Fruit fly (Drosophila melanogaster) whole organism, embryonic: ENCODE measurements around the gene CG12056.
A peak's percentile ranks its signal among the peaks of the same experiment; 100 is the strongest.

ENCODE experiments used
- Bdp1 ChIP-seq: fragments of 200-800 bp; sonication (Bioruptor generic); optimal IDR thresholded peaks from 3 replicates; lab custom pipeline; 2016; ENCODE audit warnings: missing biosample characterization, missing genetic modification characterization
- CG10209 ChIP-seq: fragments of 200-800 bp; sonication (Bioruptor generic); optimal IDR thresholded peaks from 3 replicates; lab custom pipeline; 2017; ENCODE audit warnings: missing biosample characterization, mild to moderate bottlenecking, missing genetic modification characterization, missing genetic modification reagents
- CG11085 ChIP-seq: fragments of 200-800 bp; sonication (Bioruptor generic); IDR thresholded peaks from 2 replicates; pipeline ENCODE4 v1.3.6; 2022; ENCODE audit warnings: missing biosample characterization, missing genetic modification characterization
- CG11093 ChIP-seq: fragments of 200-800 bp; sonication (Bioruptor generic); IDR thresholded peaks from 3 replicates; pipeline ENCODE4 v1.3.6; 2022; ENCODE audit warnings: missing biosample characterization, missing genetic modification characterization
- CG12155 ChIP-seq: fragments of 200-800 bp; sonication (Bioruptor generic); optimal IDR thresholded peaks from 3 replicates; lab custom pipeline; 2016; ENCODE audit warnings: missing biosample characterization, missing genetic modification characterization
- CG13287 ChIP-seq: fragments of 200-800 bp; sonication (Bioruptor generic); IDR thresholded peaks from 2 replicates; pipeline ENCODE4 v1.3.6; 2022; ENCODE audit warnings: missing biosample characterization, missing genetic modification characterization; ENCODE audit not compliant: partially characterized antibody
- CG13424 ChIP-seq: fragments of 200-800 bp; sonication (Bioruptor generic); optimal IDR thresholded peaks from 2 replicates; lab custom pipeline; 2019; ENCODE audit warnings: missing biosample characterization, mild to moderate bottlenecking, missing genetic modification characterization, moderate library complexity
- CG14050 ChIP-seq: fragments of 200-800 bp; sonication (Bioruptor generic); IDR thresholded peaks from 3 replicates; pipeline ENCODE4 v1.3.6; 2022; ENCODE audit warnings: missing biosample characterization, missing genetic modification characterization
- CG15514 ChIP-seq: fragments of 200-800 bp; sonication (Bioruptor generic); optimal IDR thresholded peaks from 3 replicates; lab custom pipeline; 2017; ENCODE audit warnings: missing biosample characterization, missing genetic modification characterization, mild to moderate bottlenecking, moderate library complexity, missing genetic modification reagents
- CG18764 ChIP-seq: fragments of 200-800 bp; sonication (Bioruptor generic); optimal IDR thresholded peaks from 3 replicates; lab custom pipeline; 2016; ENCODE audit warnings: missing biosample characterization, missing genetic modification characterization
- CG3995 ChIP-seq: fragments of 200-800 bp; sonication (Bioruptor generic); optimal IDR thresholded peaks from 3 replicates; lab custom pipeline; 2016; ENCODE audit warnings: missing biosample characterization, missing genetic modification characterization
- CG4404 ChIP-seq: fragments of 200-800 bp; sonication (Bioruptor generic); IDR thresholded peaks from 2 replicates; pipeline ENCODE4 v1.3.6; 2022; ENCODE audit warnings: missing biosample characterization, missing genetic modification characterization
- CG4707 ChIP-seq: fragments of 200-800 bp; sonication (Bioruptor generic); optimal IDR thresholded peaks from 2 replicates; lab custom pipeline; 2018; ENCODE audit warnings: missing biosample characterization, mild to moderate bottlenecking, missing genetic modification characterization, moderate library complexity
- CG7271 ChIP-seq: fragments of 200-800 bp; sonication (Bioruptor generic); optimal IDR thresholded peaks from 2 replicates; lab custom pipeline; 2018; ENCODE audit warnings: missing biosample characterization, mild to moderate bottlenecking, missing genetic modification characterization, moderate library complexity
- CG7357 ChIP-seq: fragments of 200-800 bp; sonication (Bioruptor generic); IDR thresholded peaks from 3 replicates; pipeline ENCODE4 v1.3.6; 2022; ENCODE audit warnings: missing biosample characterization, missing genetic modification characterization
- CG8765 ChIP-seq: fragments of 200-800 bp; sonication (Bioruptor generic); IDR thresholded peaks from 2 replicates; pipeline ENCODE4 v1.3.6; 2022; ENCODE audit warnings: missing biosample characterization, missing genetic modification characterization
- CG9727 ChIP-seq: fragments of 200-800 bp; sonication (Bioruptor generic); optimal IDR thresholded peaks from 3 replicates; lab custom pipeline; 2017; ENCODE audit warnings: missing biosample characterization, mild to moderate bottlenecking, missing genetic modification characterization
- CG9876 ChIP-seq: fragments of 200-800 bp; sonication (Bioruptor generic); optimal IDR thresholded peaks from 2 replicates; lab custom pipeline; 2016; ENCODE audit warnings: missing biosample characterization, missing genetic modification characterization
- Deaf1 ChIP-seq: fragments of 200-800 bp; optimal IDR thresholded peaks from 3 replicates; lab custom pipeline; 2019; ENCODE audit warnings: missing biosample characterization, mild to moderate bottlenecking, missing genetic modification characterization, moderate library complexity
- Fer2 ChIP-seq: fragments of 200-800 bp; sonication (Bioruptor generic); optimal IDR thresholded peaks from 2 replicates; lab custom pipeline; 2018; ENCODE audit warnings: missing biosample characterization, mild to moderate bottlenecking, missing genetic modification characterization, moderate library complexity
- Hand ChIP-seq: fragments of 200-800 bp; sonication (Bioruptor generic); optimal IDR thresholded peaks from 2 replicates; lab custom pipeline; 2017; ENCODE audit warnings: mild to moderate bottlenecking, missing biosample characterization, missing genetic modification reagents, missing genetic modification characterization
- Hey ChIP-seq: fragments of 200-800 bp; sonication (Bioruptor generic); optimal IDR thresholded peaks from 3 replicates; lab custom pipeline; 2018; ENCODE audit warnings: missing biosample characterization, mild to moderate bottlenecking, missing genetic modification characterization
- Hr51 ChIP-seq, 2 experiments: fragments of 200-800 bp; sonication (Bioruptor generic); optimal IDR thresholded peaks; 2 replicates in 1 of 2; 3 replicates in 1 of 2; lab custom pipeline; 2016 to 2018; ENCODE audit warnings: missing biosample characterization in 2 of 2, missing genetic modification characterization in 2 of 2, mild to moderate bottlenecking in 1 of 2, moderate library complexity in 1 of 2
- Lpt ChIP-seq: fragments of >200 bp; optimal IDR thresholded peaks from 2 replicates; lab custom pipeline; 2018; ENCODE audit warnings: missing biosample characterization, missing genetic modification characterization
- MESR4 ChIP-seq: fragments of 200-800 bp; sonication (Bioruptor generic); optimal IDR thresholded peaks from 2 replicates; lab custom pipeline; 2018; ENCODE audit warnings: missing biosample characterization, mild to moderate bottlenecking, missing genetic modification characterization, moderate library complexity
- Oli ChIP-seq: fragments of 200-800 bp; sonication (Bioruptor generic); optimal IDR thresholded peaks from 2 replicates; lab custom pipeline; 2018; ENCODE audit warnings: missing biosample characterization, mild to moderate bottlenecking, missing genetic modification characterization, moderate library complexity
- Ssrp ChIP-seq: fragments of 200-800 bp; sonication (Bioruptor generic); optimal IDR thresholded peaks from 2 replicates; lab custom pipeline; 2018; ENCODE audit warnings: missing biosample characterization, mild to moderate bottlenecking, missing genetic modification characterization, moderate library complexity
- Stat92E ChIP-seq, 3 experiments: fragments of >200 bp in 2 of 3; fragments of 200-800 bp in 1 of 3; sonication (Bioruptor generic) in 1 of 3; optimal IDR thresholded peaks; 2 replicates each; lab custom pipeline; 2017 to 2019; ENCODE audit warnings: missing biosample characterization in 3 of 3, missing genetic modification characterization in 3 of 3, mild to moderate bottlenecking in 1 of 3, moderate library complexity in 1 of 3
- YL-1 ChIP-seq: fragments of 200-800 bp; sonication (Bioruptor generic); optimal IDR thresholded peaks from 3 replicates; lab custom pipeline; 2017; ENCODE audit warnings: missing biosample characterization, mild to moderate bottlenecking, missing genetic modification characterization
- ato ChIP-seq: fragments of 200-800 bp; sonication (Bioruptor generic); IDR thresholded peaks from 2 replicates; pipeline ENCODE4 v1.3.6; 2022; ENCODE audit warnings: missing biosample characterization, missing genetic modification characterization; ENCODE audit not compliant: partially characterized antibody
- az2 ChIP-seq: fragments of 200-800 bp; sonication (Bioruptor generic); optimal IDR thresholded peaks from 3 replicates; lab custom pipeline; 2016; ENCODE audit warnings: missing biosample characterization, missing genetic modification characterization
- cad ChIP-seq: fragments of >200 bp; optimal IDR thresholded peaks from 2 replicates; lab custom pipeline; 2017; ENCODE audit warnings: missing biosample characterization, missing genetic modification characterization
- cas ChIP-seq: fragments of 200-800 bp; sonication (Bioruptor generic); IDR thresholded peaks from 2 replicates; pipeline ENCODE4 v1.3.6; 2022; ENCODE audit warnings: missing biosample characterization, missing genetic modification characterization
- cg ChIP-seq: fragments of 200-800 bp; sonication (Bioruptor generic); optimal IDR thresholded peaks from 3 replicates; lab custom pipeline; 2019; ENCODE audit warnings: missing biosample characterization, mild to moderate bottlenecking, missing genetic modification characterization, moderate library complexity
- gsb-n ChIP-seq: fragments of 200-800 bp; sonication (Bioruptor generic); optimal IDR thresholded peaks from 3 replicates; lab custom pipeline; 2018; ENCODE audit warnings: missing biosample characterization, mild to moderate bottlenecking, missing genetic modification characterization
- jigr1 ChIP-seq: fragments of 200-800 bp; sonication (Bioruptor generic); IDR thresholded peaks from 3 replicates; pipeline ENCODE4 v1.3.6; 2022; ENCODE audit warnings: missing biosample characterization, missing genetic modification characterization
- klu ChIP-seq: fragments of 200-800 bp; sonication (Bioruptor generic); IDR thresholded peaks from 2 replicates; pipeline ENCODE4 v1.3.6; 2022; ENCODE audit warnings: missing biosample characterization, missing genetic modification characterization
- maf-S ChIP-seq: fragments of 200-800 bp; sonication (Bioruptor generic); optimal IDR thresholded peaks from 2 replicates; lab custom pipeline; 2016; ENCODE audit warnings: missing biosample characterization, missing genetic modification characterization
- mirr ChIP-seq: fragments of 200-800 bp; sonication (Bioruptor generic); optimal IDR thresholded peaks from 3 replicates; lab custom pipeline; 2018; ENCODE audit warnings: missing biosample characterization, mild to moderate bottlenecking, missing genetic modification characterization
- nau ChIP-seq: fragments of 200-800 bp; sonication (Bioruptor generic); optimal IDR thresholded peaks from 3 replicates; lab custom pipeline; 2017; ENCODE audit warnings: missing biosample characterization, mild to moderate bottlenecking, missing genetic modification characterization, missing genetic modification reagents
- repo ChIP-seq: fragments of 200-800 bp; sonication (Bioruptor generic); optimal IDR thresholded peaks from 2 replicates; lab custom pipeline; 2016; ENCODE audit warnings: missing biosample characterization, missing genetic modification characterization
- seq ChIP-seq: fragments of 200-800 bp; sonication (Bioruptor generic); IDR thresholded peaks from 2 replicates; pipeline ENCODE4 v1.3.6; 2022; ENCODE audit warnings: missing biosample characterization, missing genetic modification characterization
- sna ChIP-seq: fragments of 200-800 bp; sonication (Bioruptor generic); IDR thresholded peaks from 2 replicates; pipeline ENCODE4 v1.3.6; 2022; ENCODE audit warnings: missing biosample characterization, missing genetic modification characterization; ENCODE audit not compliant: partially characterized antibody
- vnd ChIP-seq: fragments of 200-800 bp; sonication (Bioruptor generic); IDR thresholded peaks from 3 replicates; pipeline ENCODE4 v1.3.6; 2022; ENCODE audit warnings: missing biosample characterization, missing genetic modification characterization; ENCODE audit not compliant: partially characterized antibody
- wdn ChIP-seq: fragments of 200-800 bp; sonication (Bioruptor generic); IDR thresholded peaks from 2 replicates; pipeline ENCODE4 v1.3.6; 2022; ENCODE audit warnings: missing biosample characterization, missing genetic modification characterization
- wek ChIP-seq: fragments of 200-800 bp; sonication (Bioruptor generic); optimal IDR thresholded peaks from 3 replicates; lab custom pipeline; 2018; ENCODE audit warnings: missing biosample characterization, mild to moderate bottlenecking, missing genetic modification characterization, moderate library complexity
- zfh1 ChIP-seq: fragments of 200-800 bp; sonication (Bioruptor generic); IDR thresholded peaks from 3 replicates; pipeline ENCODE4 v1.3.6; 2022; ENCODE audit warnings: missing biosample characterization, missing genetic modification characterization
- zfh2 ChIP-seq: fragments of 200-800 bp; sonication (Bioruptor generic); optimal IDR thresholded peaks from 2 replicates; lab custom pipeline; 2016; ENCODE audit warnings: missing biosample characterization, missing genetic modification characterization

The CG12056 gene

dm6 chrX:9155134-9155533 is 37.3 kb upstream of the CG12056 start (continued):
- TF ChIP-seq Stat92E (GFP tag; optimal IDR thresholded peaks at IDR 0.05; lab: Kevin White, UChicago), result no peak
- peak; percentile 4 for TF ChIP-seq CG3995 (GFP tag; lab: Kevin White, UChicago)
- TF ChIP-seq CG7271, result no peak
- peak; percentile 23 for TF ChIP-seq Fer2 (tag; lab: Kevin White, UChicago)
- no peak for TF ChIP-seq vnd (GFP tag; lab: Robert Waterston, UW)
- peak; percentile 9 for TF ChIP-seq gsb-n (tag; lab: Kevin White, UChicago)
- no peak for TF ChIP-seq CG11085 (GFP tag; lab: Robert Waterston, UW)
- TF ChIP-seq zfh1 (GFP tag; lab: Robert Waterston, UW), result no peak
- peak; percentile 49 for TF ChIP-seq Ssrp (tag; lab: Kevin White, UChicago)
- peak in 1 of 2 experiments; percentile 66 for TF ChIP-seq Hr51 (GFP tag; optimal IDR thresholded peaks at IDR 0.05; lab: Kevin White, UChicago)
- no peak for TF ChIP-seq nau (GFP tag; lab: Kevin White, UChicago)
- no peak for TF ChIP-seq Bdp1
- no peak; the same call in 2 of the 3 replicates for TF ChIP-seq CG14050 (GFP tag; lab: Robert Waterston, UW)
- TF ChIP-seq CG13287, result no peak
- no peak for TF ChIP-seq cas (GFP tag; lab: Robert Waterston, UW)
- TF ChIP-seq repo (GFP tag; lab: Kevin White, UChicago), result no peak
- TF ChIP-seq Oli (tag; lab: Kevin White, UChicago), result peak; percentile 67
- TF ChIP-seq az2 (GFP tag; lab: Kevin White, UChicago), result peak; percentile 28
- TF ChIP-seq cad (GFP tag; lab: Kevin White, UChicago), result no peak
- TF ChIP-seq wdn (GFP tag; lab: Robert Waterston, UW), result no peak
- no peak for TF ChIP-seq sna
- no peak for TF ChIP-seq CG7357 (GFP tag; lab: Robert Waterston, UW)
- peak; percentile 74 for TF ChIP-seq CG9727
- no peak for TF ChIP-seq zfh2 (GFP tag; lab: Kevin White, UChicago)
- no peak for TF ChIP-seq CG4707
- TF ChIP-seq mirr, result no peak
- peak; percentile 24 for TF ChIP-seq Hand (GFP tag; lab: Kevin White, UChicago)
- no peak for TF ChIP-seq Hey
- TF ChIP-seq CG9876 (GFP tag; lab: Kevin White, UChicago), result no peak
- no peak for TF ChIP-seq CG8765
- peak; percentile 43 for TF ChIP-seq CG4404 (GFP tag; lab: Robert Waterston, UW)
- peak; percentile 65 for TF ChIP-seq CG10209 (GFP tag; lab: Kevin White, UChicago)
- TF ChIP-seq CG15514 (GFP tag; lab: Kevin White, UChicago), result peak; percentile 30
- TF ChIP-seq wek, result no peak
- peak; percentile 44 for TF ChIP-seq CG18764
- no peak for TF ChIP-seq Lpt (GFP tag; lab: Kevin White, UChicago)
- peak; percentile 52 for TF ChIP-seq CG12155 (GFP tag; lab: Kevin White, UChicago)
- TF ChIP-seq ato, result no peak
- 0 out of 2 replicates have a peak, but pooled peaks have one; percentile 13 for TF ChIP-seq seq (GFP tag; lab: Robert Waterston, UW)
- TF ChIP-seq klu (GFP tag; lab: Robert Waterston, UW), result no peak
- TF ChIP-seq jigr1, result no peak
- TF ChIP-seq CG13424 (tag; lab: Kevin White, UChicago), result peak; percentile 72
- no peak for TF ChIP-seq maf-S (GFP tag; lab: Kevin White, UChicago)
- TF ChIP-seq MESR4 (GFP tag; lab: Kevin White, UChicago), result no peak
- TF ChIP-seq cg (GFP tag; lab: Kevin White, UChicago), result no peak
- TF ChIP-seq YL-1, result no peak
- TF ChIP-seq Deaf1 (tag; lab: Kevin White, UChicago), result peak; percentile 25
- no peak for TF ChIP-seq CG11093 (GFP tag; lab: Robert Waterston, UW)
